Worm (Caenorhabditis elegans): Measurements from ENCODE around the gene tre-5.

DNA sequence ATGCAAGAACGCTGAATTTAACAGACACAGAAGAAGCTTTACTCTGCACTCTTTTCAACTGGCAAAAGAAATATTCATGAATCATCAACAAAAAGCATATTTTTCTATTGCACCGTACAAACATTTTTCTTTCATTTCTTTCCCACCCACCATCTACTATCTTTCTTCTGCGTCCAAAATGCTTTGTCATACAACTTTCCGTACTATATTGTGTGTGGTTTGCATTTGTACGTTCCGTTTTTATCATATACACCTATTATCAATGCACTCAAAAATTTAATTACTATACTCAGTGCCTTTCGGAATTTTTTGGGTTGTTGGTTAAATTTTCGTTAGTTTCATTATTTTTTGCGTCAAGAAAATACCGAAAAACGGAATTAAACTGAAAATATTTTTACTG is 12.6 kb upstream of the tre-5 start:
- no peak for TF ChIP-seq W03F9.2 (tag; optimal IDR thresholded peaks at IDR 0.05)
- no peak for TF ChIP-seq him-1 (tag; optimal IDR thresholded peaks at IDR 0.05)

All from whole organism, L4/young adult.